Worm (Caenorhabditis elegans): ENCODE measurements around the gene R09D1.14.

DNA sequence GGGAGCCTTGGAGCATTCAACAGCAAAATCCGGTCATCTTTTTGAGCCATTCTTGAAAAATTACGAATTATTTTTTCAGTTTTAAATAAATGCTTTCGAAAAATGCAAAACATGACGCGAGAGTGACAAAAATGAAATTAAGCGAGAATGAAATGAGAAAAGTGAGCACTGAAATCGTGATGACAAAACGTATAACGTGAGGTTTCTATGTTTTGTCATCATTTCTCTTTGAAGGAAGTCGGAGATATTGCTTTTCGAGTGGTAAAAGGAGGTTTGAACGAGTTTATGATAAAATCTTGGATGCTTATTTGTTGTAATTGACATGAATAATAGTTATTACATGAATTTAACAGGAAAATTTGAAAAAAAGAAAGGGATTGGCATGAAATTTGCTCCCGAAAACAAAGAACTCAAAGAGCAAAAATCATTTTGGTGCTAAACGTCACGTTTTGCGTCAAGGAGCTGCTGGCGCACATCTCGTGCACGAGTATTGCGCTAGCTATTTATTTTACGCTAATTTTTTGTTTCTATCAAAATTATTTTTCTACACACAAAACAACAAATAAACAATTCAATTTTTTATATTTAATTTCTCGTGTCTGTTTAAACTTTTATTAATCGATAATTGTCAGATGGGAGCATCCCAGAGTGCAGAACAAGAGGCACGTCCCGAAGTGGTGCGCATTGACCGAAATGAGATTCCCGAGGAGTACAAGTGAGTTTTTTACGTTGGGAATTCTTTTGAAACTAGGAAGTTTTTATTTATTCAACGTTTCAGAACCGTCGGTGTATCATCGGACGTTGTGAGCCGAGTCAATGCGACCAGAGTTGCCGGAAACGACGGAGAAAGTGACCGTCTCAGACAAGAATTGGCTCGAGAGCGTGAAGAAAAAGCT, 42.7 kb downstream of the R09D1.14 start, which contains the start of the genes gss-1 and chch-3:
- TF ChIP-seq F52B5.7 (tag; optimal IDR thresholded peaks at IDR 0.05), result no peak
- no peak for TF ChIP-seq repo-1 (tag; optimal IDR thresholded peaks at IDR 0.05)
- no peak for TF ChIP-seq zim-3 (tag; optimal IDR thresholded peaks at IDR 0.05)
- peak; percentile 7 for TF ChIP-seq efl-1 (GFP tag; optimal IDR thresholded peaks at IDR 0.05)
- TF ChIP-seq snpc-4 (GFP tag; optimal IDR thresholded peaks at IDR 0.05), result no peak
- TF ChIP-seq snpc-4 (tag; optimal IDR thresholded peaks at IDR 0.05), result peak in 1 of 4 experiments; percentile 21
- TF ChIP-seq pha-4 (tag; optimal IDR thresholded peaks at IDR 0.05), result no peak
- TF ChIP-seq unc-62 (GFP tag; optimal IDR thresholded peaks at IDR 0.05), result no peak
- TF ChIP-seq ceh-27 (GFP tag; optimal IDR thresholded peaks at IDR 0.05), result no peak
- TF ChIP-seq ZK185.1 (tag; optimal IDR thresholded peaks at IDR 0.05; ENCODE audit: poor library complexity, severe bottlenecking), result peak; percentile 25
- TF ChIP-seq sdz-38 (tag; optimal IDR thresholded peaks at IDR 0.05), result no peak
- TF ChIP-seq nhr-179 (tag; optimal IDR thresholded peaks at IDR 0.05), result no peak
- TF ChIP-seq athp-1 (tag; optimal IDR thresholded peaks at IDR 0.05), result no peak
- TF ChIP-seq nhr-27 (tag; optimal IDR thresholded peaks at IDR 0.05), result no peak
- TF ChIP-seq attf-5 (GFP tag; optimal IDR thresholded peaks at IDR 0.05), result peak; percentile 32

All from whole organism, young adult.